Worm (Caenorhabditis elegans): Measurements from ENCODE around the gene spe-10.

DNA sequence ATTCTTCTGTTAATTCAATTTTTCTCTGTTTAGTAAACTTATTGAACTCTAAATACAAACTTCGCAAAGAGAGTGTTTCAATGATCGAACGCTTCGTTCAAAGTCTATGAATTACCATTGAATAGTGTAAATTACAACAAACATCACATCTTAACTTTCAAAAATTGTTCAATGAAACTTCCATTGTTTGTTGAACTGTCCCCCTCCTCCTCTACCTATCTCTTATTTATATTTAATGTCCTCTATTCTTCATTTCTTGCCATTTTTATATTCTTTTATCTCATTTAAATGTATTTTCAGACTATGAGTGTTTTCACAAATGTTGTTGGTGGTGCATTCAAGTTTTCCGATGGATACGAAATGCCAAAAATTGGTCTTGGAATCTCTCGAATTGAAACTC lies 44.9 kb upstream of the spe-10 start, which contains the start of gene K07C5.2:
- TF ChIP-seq F22D6.2 (tag; optimal IDR thresholded peaks at IDR 0.05) (no peak), aptf-2 (GFP tag; conservative IDR thresholded peaks at IDR 0.05) (no peak)
